Worm (Caenorhabditis elegans): ENCODE data around the gene F58B4.2.

F58B4.2 gene

ce11 chrV:10909071-10909470 is 9.2 kb downstream of the F58B4.2 start, which contains the start of gene zzz-1:
TSS of gene zzz-1 (minus strand) at chrV:10909171.
- TF ChIP-seq ztf-22 (GFP tag; optimal IDR thresholded peaks at IDR 0.05): no peak
- TF ChIP-seq ccch-3 (GFP tag; optimal IDR thresholded peaks at IDR 0.05): no peak
- no peak for TF ChIP-seq ceh-27 (GFP tag; optimal IDR thresholded peaks at IDR 0.05)
- TF ChIP-seq let-526 (GFP tag; IDR thresholded peaks at IDR 0.05): no peak
- no peak for TF ChIP-seq aptf-3 (GFP tag; IDR thresholded peaks at IDR 0.05)
- no peak for TF ChIP-seq F39B2.1 (GFP tag; IDR thresholded peaks at IDR 0.05)
- TF ChIP-seq nhr-90 (tag; optimal IDR thresholded peaks at IDR 0.05): no peak
- TF ChIP-seq snpc-4 (GFP tag; optimal IDR thresholded peaks at IDR 0.05): no peak
- no peak for TF ChIP-seq snpc-4 (tag; optimal IDR thresholded peaks at IDR 0.05)
- no peak for TF ChIP-seq repo-1 (tag; optimal IDR thresholded peaks at IDR 0.05)
- TF ChIP-seq madf-10 (tag; optimal IDR thresholded peaks at IDR 0.05): no peak
- TF ChIP-seq nhr-120 (GFP tag; IDR thresholded peaks at IDR 0.05): no peak
- no peak for TF ChIP-seq madf-6 (GFP tag; IDR thresholded peaks at IDR 0.05)
- TF ChIP-seq F37B4.10 (GFP tag; IDR thresholded peaks at IDR 0.05): no peak

- TF ChIP-seq die-1 (tag; optimal IDR thresholded peaks at IDR 0.05) (no peak), pha-4 (tag; optimal IDR thresholded peaks at IDR 0.05) (no peak), egl-44 (GFP tag; IDR thresholded peaks at IDR 0.05) (no peak)
These were observed 13.5 kb downstream of the F58B4.2 start for ce11 chrV:10904795-10905194.

- no peak for TF ChIP-seq snpc-1.1 (tag; optimal IDR thresholded peaks at IDR 0.05; ENCODE audit: insufficient read depth)
- no peak for TF ChIP-seq C17E4.6 (GFP tag; IDR thresholded peaks at IDR 0.05)
- no peak for TF ChIP-seq ceh-91 (GFP tag; IDR thresholded peaks at IDR 0.05)
- no peak for TF ChIP-seq ztf-6 (GFP tag; IDR thresholded peaks at IDR 0.05)
- no peak for TF ChIP-seq madf-6 (GFP tag; IDR thresholded peaks at IDR 0.05)
- TF ChIP-seq hrde-1 (tag; optimal IDR thresholded peaks at IDR 0.05; ENCODE audit: borderline replicate concordance): no peak
- TF ChIP-seq unc-130 (GFP tag; optimal IDR thresholded peaks at IDR 0.05): no peak
- no peak for TF ChIP-seq madf-8 (GFP tag; conservative IDR thresholded peaks at IDR 0.05)
- TF ChIP-seq rec-8 (tag; optimal IDR thresholded peaks at IDR 0.05): no peak
- TF ChIP-seq egl-44 (GFP tag; IDR thresholded peaks at IDR 0.05): no peak
- no peak for TF ChIP-seq ZK185.1 (tag; optimal IDR thresholded peaks at IDR 0.05; ENCODE audit: poor library complexity, severe bottlenecking)
These were observed 14.5 kb downstream of the F58B4.2 start, which contains the start of gene F32D8.15 for ce11 chrV:10903748-10904147. TSS of gene F32D8.15 (plus strand) at chrV:10904048.

- no peak for TF ChIP-seq lin-26 (GFP tag; IDR thresholded peaks at IDR 0.05)
- TF ChIP-seq C17E4.6 (GFP tag; IDR thresholded peaks at IDR 0.05): no peak
- no peak for TF ChIP-seq pbrm-1 (GFP tag; IDR thresholded peaks at IDR 0.05)
- no peak for TF ChIP-seq egl-18 (GFP tag; IDR thresholded peaks at IDR 0.05)
- TF ChIP-seq cebp-1 (GFP tag; IDR thresholded peaks at IDR 0.05): no peak
- no peak for TF ChIP-seq cebp-1 (tag; optimal IDR thresholded peaks at IDR 0.05)
- no peak for TF ChIP-seq nhr-27 (tag; optimal IDR thresholded peaks at IDR 0.05)
- no peak for TF ChIP-seq lin-35 (GFP tag; optimal IDR thresholded peaks at IDR 0.05)
- no peak for TF ChIP-seq let-607 (tag; optimal IDR thresholded peaks at IDR 0.05)
- TF ChIP-seq madf-3 (GFP tag; IDR thresholded peaks at IDR 0.05): no peak
- no peak for TF ChIP-seq atf-7 (tag; optimal IDR thresholded peaks at IDR 0.05)
- no peak for TF ChIP-seq attf-6 (GFP tag; IDR thresholded peaks at IDR 0.05)
- no peak for TF ChIP-seq egrh-3 (GFP tag; IDR thresholded peaks at IDR 0.05)
- TF ChIP-seq F39B2.1 (GFP tag; IDR thresholded peaks at IDR 0.05): no peak
- TF ChIP-seq B0019.2 (GFP tag; conservative IDR thresholded peaks at IDR 0.05): no peak
- TF ChIP-seq efl-1 (GFP tag; optimal IDR thresholded peaks at IDR 0.05): no peak
- TF ChIP-seq unc-130 (GFP tag; optimal IDR thresholded peaks at IDR 0.05): no peak
- no peak for TF ChIP-seq T26A5.8 (tag; optimal IDR thresholded peaks at IDR 0.05)
These were observed 15.6 kb downstream of the F58B4.2 start, which contains the start of gene F32D8.8 for ce11 chrV:10902682-10903081. TSS of gene F32D8.8 (minus strand) at chrV:10902782.
